Fruit fly (Drosophila melanogaster) whole organism, embryonic: ENCODE data around the gene orion.

Source experiments
- BtbVII ChIP-seq: fragments of 200-800 bp; sonication (Bioruptor generic); optimal IDR thresholded peaks from 3 replicates; lab custom pipeline; 2017; ENCODE audit warnings: missing biosample characterization, mild to moderate bottlenecking, missing genetic modification characterization
- CG10431 ChIP-seq: fragments of 200-800 bp; sonication (Bioruptor generic); optimal IDR thresholded peaks from 3 replicates; lab custom pipeline; 2018; ENCODE audit warnings: missing biosample characterization, mild to moderate bottlenecking, missing genetic modification characterization
- CG10543 ChIP-seq: fragments of 200-800 bp; sonication (Bioruptor generic); optimal IDR thresholded peaks from 3 replicates; lab custom pipeline; 2017; ENCODE audit warnings: missing biosample characterization, mild to moderate bottlenecking, missing genetic modification characterization, moderate library complexity
- CG14441 ChIP-seq: fragments of 200-800 bp; sonication (Bioruptor generic); IDR thresholded peaks from 2 replicates; pipeline ENCODE4 v1.3.6; 2022; ENCODE audit warnings: missing biosample characterization, missing genetic modification characterization
- CG15011 ChIP-seq: fragments of 200-800 bp; sonication (Bioruptor generic); optimal IDR thresholded peaks from 3 replicates; lab custom pipeline; 2018; ENCODE audit warnings: missing biosample characterization, mild to moderate bottlenecking, missing genetic modification characterization
- CG15269 ChIP-seq: fragments of 200-800 bp; sonication (Bioruptor generic); optimal IDR thresholded peaks from 2 replicates; lab custom pipeline; 2018; ENCODE audit warnings: missing biosample characterization, mild to moderate bottlenecking, missing genetic modification characterization, moderate library complexity
- CG1529 ChIP-seq: fragments of 200-800 bp; sonication (Bioruptor generic); optimal IDR thresholded peaks from 3 replicates; lab custom pipeline; 2018; ENCODE audit warnings: missing biosample characterization, missing genetic modification characterization
- CG16863 ChIP-seq: fragments of 200-800 bp; sonication (Bioruptor generic); optimal IDR thresholded peaks from 3 replicates; lab custom pipeline; 2016; ENCODE audit warnings: missing biosample characterization, missing genetic modification characterization
- CG18262 ChIP-seq: fragments of 200-800 bp; optimal IDR thresholded peaks from 3 replicates; lab custom pipeline; 2019; ENCODE audit warnings: missing biosample characterization, mild to moderate bottlenecking, missing genetic modification characterization, moderate library complexity
- CG18599 ChIP-seq: fragments of 200-800 bp; sonication (Bioruptor generic); optimal IDR thresholded peaks from 3 replicates; lab custom pipeline; 2017; ENCODE audit warnings: missing biosample characterization, missing genetic modification characterization, mild to moderate bottlenecking, moderate library complexity, missing genetic modification reagents
- CG2116 ChIP-seq: fragments of 200-800 bp; sonication (Bioruptor generic); optimal IDR thresholded peaks from 3 replicates; lab custom pipeline; 2018; ENCODE audit warnings: missing biosample characterization, mild to moderate bottlenecking, missing genetic modification characterization
- CG2129 ChIP-seq: fragments of 200-800 bp; sonication (Bioruptor generic); IDR thresholded peaks from 2 replicates; pipeline ENCODE4 v1.3.6; 2022; ENCODE audit warnings: missing biosample characterization, missing genetic modification characterization; ENCODE audit not compliant: partially characterized antibody
- CG5180 ChIP-seq: fragments of 200-800 bp; sonication (Bioruptor generic); optimal IDR thresholded peaks from 3 replicates; lab custom pipeline; 2017; ENCODE audit warnings: missing biosample characterization, missing genetic modification characterization, mild to moderate bottlenecking, moderate library complexity, missing genetic modification reagents
- CG6765 ChIP-seq: fragments of 200-800 bp; sonication (Bioruptor generic); optimal IDR thresholded peaks from 3 replicates; lab custom pipeline; 2017; ENCODE audit warnings: missing biosample characterization, mild to moderate bottlenecking, missing genetic modification characterization
- CG6791 ChIP-seq: fragments of 200-800 bp; sonication (Bioruptor generic); IDR thresholded peaks from 3 replicates; pipeline ENCODE4 v1.3.6; 2022; ENCODE audit warnings: missing biosample characterization, missing genetic modification characterization; ENCODE audit not compliant: partially characterized antibody
- CG6813 ChIP-seq: fragments of 200-800 bp; sonication (Bioruptor generic); optimal IDR thresholded peaks from 2 replicates; lab custom pipeline; 2017; ENCODE audit warnings: missing biosample characterization, missing genetic modification characterization, mild to moderate bottlenecking, moderate library complexity, missing genetic modification reagents
- CG7372 ChIP-seq: fragments of 200-800 bp; sonication (Bioruptor generic); IDR thresholded peaks from 2 replicates; pipeline ENCODE4 v1.3.6; 2022; ENCODE audit warnings: missing biosample characterization, missing genetic modification characterization
- CG8388 ChIP-seq: fragments of 200-800 bp; sonication (Bioruptor generic); optimal IDR thresholded peaks from 2 replicates; lab custom pipeline; 2019; ENCODE audit warnings: missing biosample characterization, mild to moderate bottlenecking, missing genetic modification characterization, moderate library complexity
- D ChIP-seq, 2 experiments: fragments of 200-800 bp in 1 of 2; fragments of >200 bp in 1 of 2; sonication (Bioruptor generic) in 1 of 2; optimal IDR thresholded peaks; 2 replicates in 1 of 2; 3 replicates in 1 of 2; lab custom pipeline; 2017; ENCODE audit warnings: mild to moderate bottlenecking in 1 of 2, missing biosample characterization in 1 of 2, missing genetic modification characterization in 1 of 2, missing genetic modification reagents in 1 of 2
- D19A ChIP-seq: fragments of 200-800 bp; optimal IDR thresholded peaks from 3 replicates; lab custom pipeline; 2019; ENCODE audit warnings: missing biosample characterization, mild to moderate bottlenecking, missing genetic modification characterization, moderate library complexity
- D19B ChIP-seq: fragments of 200-800 bp; sonication (Bioruptor generic); optimal IDR thresholded peaks from 2 replicates; lab custom pipeline; 2017; ENCODE audit warnings: missing biosample characterization, mild to moderate bottlenecking, missing genetic modification characterization
- Dek ChIP-seq: fragments of 200-800 bp; sonication (Bioruptor generic); optimal IDR thresholded peaks from 3 replicates; lab custom pipeline; 2019; ENCODE audit warnings: missing biosample characterization, mild to moderate bottlenecking, missing genetic modification characterization, moderate library complexity
- Elba2 ChIP-seq: fragments of 200-800 bp; sonication (Bioruptor generic); optimal IDR thresholded peaks from 3 replicates; lab custom pipeline; 2016; ENCODE audit warnings: missing biosample characterization, missing genetic modification characterization
- Ets97D ChIP-seq: fragments of 200-800 bp; sonication (Bioruptor generic); optimal IDR thresholded peaks from 3 replicates; lab custom pipeline; 2016; ENCODE audit warnings: missing biosample characterization, missing genetic modification characterization
- H2.0 ChIP-seq: fragments of 200-800 bp; sonication (Bioruptor generic); IDR thresholded peaks from 2 replicates; pipeline ENCODE4 v1.3.6; 2022; ENCODE audit warnings: missing biosample characterization, missing genetic modification characterization
- HHEX ChIP-seq: fragments of 200-800 bp; sonication (Bioruptor generic); optimal IDR thresholded peaks from 3 replicates; lab custom pipeline; 2017; ENCODE audit warnings: missing biosample characterization, mild to moderate bottlenecking, missing genetic modification characterization, missing genetic modification reagents
- HLH3B ChIP-seq: fragments of 200-800 bp; sonication (Bioruptor generic); IDR thresholded peaks from 2 replicates; pipeline ENCODE4 v1.3.6; 2022; ENCODE audit warnings: missing biosample characterization, missing genetic modification characterization
- Lhr ChIP-seq: fragments of 200-800 bp; sonication (Bioruptor generic); optimal IDR thresholded peaks from 3 replicates; lab custom pipeline; 2017; ENCODE audit warnings: mild to moderate bottlenecking, missing biosample characterization, missing genetic modification reagents, missing genetic modification characterization
- Neu2 ChIP-seq: fragments of 200-800 bp; sonication (Bioruptor generic); optimal IDR thresholded peaks from 3 replicates; lab custom pipeline; 2016; ENCODE audit warnings: missing biosample characterization, missing genetic modification characterization, borderline replicate concordance
- Nf-YA ChIP-seq: fragments of 200-800 bp; sonication (Bioruptor generic); IDR thresholded peaks from 2 replicates; pipeline ENCODE4 v1.3.6; 2022; ENCODE audit warnings: missing biosample characterization, missing genetic modification characterization
- Ptx1 ChIP-seq: fragments of 200-800 bp; sonication (Bioruptor generic); IDR thresholded peaks from 2 replicates; pipeline ENCODE4 v1.3.6; 2022; ENCODE audit warnings: missing biosample characterization, missing genetic modification characterization
- Ravus ChIP-seq: fragments of 200-800 bp; sonication (Bioruptor generic); IDR thresholded peaks from 2 replicates; pipeline ENCODE4 v1.3.6; 2022; ENCODE audit warnings: missing biosample characterization, missing genetic modification characterization
- Usf ChIP-seq: fragments of 200-800 bp; sonication (Bioruptor generic); optimal IDR thresholded peaks from 2 replicates; lab custom pipeline; 2017; ENCODE audit warnings: missing genotype, missing biosample characterization, missing genetic modification characterization
- bab2 ChIP-seq: fragments of 200-800 bp; sonication (Bioruptor generic); optimal IDR thresholded peaks from 2 replicates; lab custom pipeline; 2016; ENCODE audit warnings: missing biosample characterization, missing genetic modification characterization
- crp ChIP-seq, 2 experiments: fragments of 200-800 bp; sonication (Bioruptor generic); optimal IDR thresholded peaks; 2 replicates in 1 of 2; 3 replicates in 1 of 2; lab custom pipeline; 2017; ENCODE audit warnings: missing biosample characterization in 2 of 2, missing genetic modification characterization in 2 of 2, mild to moderate bottlenecking in 1 of 2, moderate library complexity in 1 of 2
- cwo ChIP-seq: fragments of 200-800 bp; sonication (Bioruptor generic); optimal IDR thresholded peaks from 3 replicates; lab custom pipeline; 2017; ENCODE audit warnings: missing biosample characterization, missing genetic modification characterization, mild to moderate bottlenecking, moderate library complexity, missing genetic modification reagents
- dmrt11E ChIP-seq: fragments of 200-800 bp; sonication (Bioruptor generic); optimal IDR thresholded peaks from 3 replicates; lab custom pipeline; 2018; ENCODE audit warnings: missing biosample characterization, mild to moderate bottlenecking, missing genetic modification characterization, moderate library complexity
- grau ChIP-seq: fragments of 200-800 bp; optimal IDR thresholded peaks from 3 replicates; lab custom pipeline; 2019; ENCODE audit warnings: missing biosample characterization, mild to moderate bottlenecking, missing genetic modification characterization, moderate library complexity
- ken ChIP-seq: fragments of 200-800 bp; sonication (Bioruptor generic); IDR thresholded peaks from 3 replicates; pipeline ENCODE4 v1.3.6; 2022; ENCODE audit warnings: missing biosample characterization, missing genetic modification characterization
- nerfin-1 ChIP-seq: fragments of 200-800 bp; sonication (Bioruptor generic); optimal IDR thresholded peaks from 3 replicates; lab custom pipeline; 2019; ENCODE audit warnings: missing biosample characterization, mild to moderate bottlenecking, missing genetic modification characterization, moderate library complexity
- org-1 ChIP-seq: fragments of 200-800 bp; sonication (Bioruptor generic); optimal IDR thresholded peaks from 2 replicates; lab custom pipeline; 2017; ENCODE audit warnings: missing biosample characterization, missing genetic modification characterization
- pros ChIP-seq: fragments of 200-800 bp; sonication (Bioruptor generic); optimal IDR thresholded peaks from 3 replicates; lab custom pipeline; 2019; ENCODE audit warnings: missing biosample characterization, mild to moderate bottlenecking, missing genetic modification characterization, moderate library complexity
- ranshi ChIP-seq: fragments of 200-800 bp; sonication (Bioruptor generic); IDR thresholded peaks from 2 replicates; pipeline ENCODE4 v1.3.6; 2022; ENCODE audit warnings: missing biosample characterization, missing genetic modification characterization
- scrt ChIP-seq: fragments of 200-800 bp; sonication (Bioruptor generic); optimal IDR thresholded peaks from 2 replicates; lab custom pipeline; 2018; ENCODE audit warnings: missing biosample characterization, mild to moderate bottlenecking, missing genetic modification characterization, moderate library complexity
- sim ChIP-seq: fragments of 200-800 bp; sonication (Bioruptor generic); IDR thresholded peaks from 2 replicates; pipeline ENCODE4 v1.3.6; 2022; ENCODE audit warnings: missing biosample characterization, missing genetic modification characterization
- sna ChIP-seq: fragments of 200-800 bp; sonication (Bioruptor generic); IDR thresholded peaks from 2 replicates; pipeline ENCODE4 v1.3.6; 2022; ENCODE audit warnings: missing biosample characterization, missing genetic modification characterization; ENCODE audit not compliant: partially characterized antibody
- tap ChIP-seq: fragments of 200-800 bp; optimal IDR thresholded peaks from 3 replicates; lab custom pipeline; 2019; ENCODE audit warnings: missing biosample characterization, mild to moderate bottlenecking, missing genetic modification characterization, moderate library complexity
- unpg ChIP-seq: fragments of 200-800 bp; sonication (Bioruptor generic); optimal IDR thresholded peaks from 3 replicates; lab custom pipeline; 2018; ENCODE audit warnings: missing biosample characterization, mild to moderate bottlenecking, missing genetic modification characterization, moderate library complexity

The orion gene

dm6 chrX:7970396-7970795 is 23.7 kb upstream of the orion start (continued):
- TF ChIP-seq Ptx1 (peak; percentile 48), Ravus (GFP tag; lab: Robert Waterston, UW) (no peak), CG1529 (peak; percentile 28), bab2 (GFP tag; lab: Kevin White, UChicago) (no peak), org-1 (GFP tag; lab: Kevin White, UChicago) (peak; percentile 39), dmrt11E (peak; percentile 40), D (optimal IDR thresholded peaks at IDR 0.05; lab: Kevin White, UChicago) (no peak), D (GFP tag; optimal IDR thresholded peaks at IDR 0.05; lab: Kevin White, UChicago) (peak; percentile 27), Lhr (GFP tag; lab: Kevin White, UChicago) (no peak), HLH3B (peak; percentile 26; the same call in 1 of the 2 replicates), CG18262 (peak; percentile 58), pros (peak; percentile 20), Usf (GFP tag; lab: Kevin White, UChicago) (no peak), CG10543 (GFP tag; lab: Kevin White, UChicago) (peak; percentile 33), Ets97D (no peak), CG2129 (GFP tag; lab: Robert Waterston, UW) (peak; percentile 43; the same call in 1 of the 2 replicates), grau (tag; lab: Kevin White, UChicago) (peak; percentile 65), H2.0 (GFP tag; lab: Robert Waterston, UW) (0 out of 2 replicates have a peak, but pooled peaks have one; percentile 5), Elba2 (GFP tag; lab: Kevin White, UChicago) (no peak), D19B (GFP tag; lab: Kevin White, UChicago) (peak; percentile 11), sna (GFP tag; lab: Robert Waterston, UW) (no peak; the same call in 1 of the 2 replicates), CG6765 (GFP tag; lab: Kevin White, UChicago) (no peak), crp (GFP tag; optimal IDR thresholded peaks at IDR 0.05; lab: Kevin White, UChicago) (no peak), Dek (tag; lab: Kevin White, UChicago) (peak; percentile 49), CG8388 (GFP tag; lab: Kevin White, UChicago) (no peak), CG6813 (GFP tag; lab: Kevin White, UChicago) (peak; percentile 12), CG18599 (peak; percentile 79), ranshi (peak; percentile 29; the same call in 1 of the 2 replicates), sim (no peak), CG10431 (GFP tag; lab: Kevin White, UChicago) (no peak), CG14441 (GFP tag; lab: Robert Waterston, UW) (peak; percentile 37; the same call in 1 of the 2 replicates), HHEX (GFP tag; lab: Kevin White, UChicago) (peak; percentile 34), tap (tag; lab: Kevin White, UChicago) (peak; percentile 18), CG2116 (GFP tag; lab: Kevin White, UChicago) (no peak), CG15269 (tag; lab: Kevin White, UChicago) (peak; percentile 63), scrt (GFP tag; lab: Kevin White, UChicago) (peak; percentile 34), cwo (GFP tag; lab: Kevin White, UChicago) (peak; percentile 25), D19A (tag; lab: Kevin White, UChicago) (peak; percentile 46), CG16863 (GFP tag; lab: Kevin White, UChicago) (no peak), CG7372 (GFP tag; lab: Robert Waterston, UW) (0 out of 2 replicates have a peak, but pooled peaks have one; percentile 9), nerfin-1 (tag; lab: Kevin White, UChicago) (peak; percentile 23), Neu2 (GFP tag; lab: Kevin White, UChicago) (no peak), Nf-YA (GFP tag; lab: Robert Waterston, UW) (no peak), CG5180 (GFP tag; lab: Kevin White, UChicago) (peak; percentile 4), unpg (GFP tag; lab: Kevin White, UChicago) (peak; percentile 61), ken (0 out of 3 replicates have a peak, but pooled peaks have one; percentile 25), BtbVII (GFP tag; lab: Kevin White, UChicago) (peak; percentile 38), CG15011 (GFP tag; lab: Kevin White, UChicago) (peak; percentile 45), CG6791 (GFP tag; lab: Robert Waterston, UW) (no peak)
